Worm (Caenorhabditis elegans): ENCODE results near the gene Y44A6D.6.

ce11 chrV:20838565-20838964 lies 31.4 kb downstream of the Y44A6D.6 start, which contains the start of gene exos-7:
- TF ChIP-seq unc-62 (GFP tag; optimal IDR thresholded peaks at IDR 0.05) (no peak), ztf-4 (tag; optimal IDR thresholded peaks at IDR 0.05) (no peak), nhr-25 (tag; optimal IDR thresholded peaks at IDR 0.05) (no peak), unc-39 (tag; optimal IDR thresholded peaks at IDR 0.05) (no peak), nhr-28 (tag; optimal IDR thresholded peaks at IDR 0.05) (no peak), nhr-76 (tag; optimal IDR thresholded peaks at IDR 0.05) (no peak), nhr-77 (tag; optimal IDR thresholded peaks at IDR 0.05) (no peak), ZK546.5 (tag; optimal IDR thresholded peaks at IDR 0.05) (no peak), elt-3 (tag; optimal IDR thresholded peaks at IDR 0.05) (no peak), nhr-237 (tag; optimal IDR thresholded peaks at IDR 0.05) (no peak), egl-27 (tag; optimal IDR thresholded peaks at IDR 0.05) (no peak), ceh-82 (tag; optimal IDR thresholded peaks at IDR 0.05) (no peak)

Data from whole organism, L3 larva.